Worm (Caenorhabditis elegans) whole organism, midembryonic: ENCODE results near the gene dis-3.

ENCODE experiments used
- T22C8.4 ChIP-seq: fragments of 200-800 bp; sonication (Bioruptor generic); IDR thresholded peaks from 2 replicates; pipeline ENCODE4 v1.3.6; 2022; ENCODE audit warnings: missing genetic modification characterization, missing compliant biosample characterization
- cog-1 ChIP-seq: sonication (generic microtip); optimal IDR thresholded peaks from 2 replicates; lab custom pipeline; 2016; ENCODE audit warnings: missing genetic modification characterization, missing compliant biosample characterization
- flt-1 ChIP-seq: fragments of 200-800 bp; sonication (Bioruptor generic); IDR thresholded peaks from 2 replicates; pipeline ENCODE4 v1.3.6; 2022; ENCODE audit warnings: missing genetic modification characterization, missing compliant biosample characterization
- tab-1 ChIP-seq: fragments of 200-800 bp; sonication (Bioruptor generic); IDR thresholded peaks from 2 replicates; pipeline ENCODE4 v1.3.6; 2022; ENCODE audit warnings: missing genetic modification characterization, missing compliant biosample characterization
- ztf-29 ChIP-seq: fragments of 200-800 bp; sonication (Bioruptor generic); IDR thresholded peaks from 2 replicates; pipeline ENCODE4 v1.3.6; 2022; ENCODE audit warnings: missing genetic modification reagents, missing genetic modification characterization, missing compliant biosample characterization

- TF ChIP-seq tab-1 = no peak
- no peak for TF ChIP-seq ztf-29 (GFP tag; lab: Robert Waterston, UW)
- no peak for TF ChIP-seq cog-1 (tag; lab: Kevin White, UChicago)
- no peak for TF ChIP-seq flt-1 (GFP tag; lab: Robert Waterston, UW)
- TF ChIP-seq T22C8.4 (GFP tag; lab: Robert Waterston, UW) = no peak
These were observed 45.9 kb upstream of the dis-3 start, which contains the start of gene T04B2.8 for ce11 chrIV:10051088-10051487.
